Fruit fly (Drosophila melanogaster): Measurements from ENCODE around the gene Hml.
A peak's percentile ranks its signal among the peaks of the same experiment; 100 is the strongest.

The Hml gene

dm6 chr3L:13900635-13901034 lies 54.8 kb downstream of the Hml start:
- TF ChIP-seq CG2199 (GFP tag; IDR thresholded peaks at IDR 0.05) = peak; percentile 68; the same call in 1 of the 3 replicates
- peak; percentile 98 for TF ChIP-seq CG15601 (tag; optimal IDR thresholded peaks at IDR 0.05)
- peak; percentile 62 for TF ChIP-seq Med (GFP tag)
- peak; percentile 38 for TF ChIP-seq CG11504 (tag; optimal IDR thresholded peaks at IDR 0.05)
- no peak for TF ChIP-seq Hmr (GFP tag; optimal IDR thresholded peaks at IDR 0.05)

- no peak for TF ChIP-seq seq (GFP tag; IDR thresholded peaks at IDR 0.05)
- TF ChIP-seq nerfin-1 (tag; optimal IDR thresholded peaks at IDR 0.05) = no peak
- peak; percentile 30 for TF ChIP-seq CG17359 (tag; optimal IDR thresholded peaks at IDR 0.05)
- no peak for TF ChIP-seq pan (optimal IDR thresholded peaks at IDR 0.05)
- TF ChIP-seq pan (GFP tag; optimal IDR thresholded peaks at IDR 0.05 in 1 of 2, IDR thresholded peaks at IDR 0.05 in 1 of 2) = peak in 1 of 2 experiments; percentile 43
- TF ChIP-seq CG6654 (GFP tag; optimal IDR thresholded peaks at IDR 0.05) = no peak
- peak; percentile 37; the same call in 1 of the 3 replicates for TF ChIP-seq tgo (GFP tag; IDR thresholded peaks at IDR 0.05)
- peak; percentile 52 for TF ChIP-seq sug (tag; optimal IDR thresholded peaks at IDR 0.05)
- peak; percentile 35 for TF ChIP-seq Sox100B (GFP tag; optimal IDR thresholded peaks at IDR 0.05)
- peak; percentile 12 for TF ChIP-seq CG6683 (GFP tag; optimal IDR thresholded peaks at IDR 0.05)
- TF ChIP-seq CG2712 (tag; optimal IDR thresholded peaks at IDR 0.05) = peak; percentile 37
- no peak for TF ChIP-seq CG4730 (GFP tag; IDR thresholded peaks at IDR 0.05)
- TF ChIP-seq shn (GFP tag; optimal IDR thresholded peaks at IDR 0.05) = no peak
- peak; percentile 38 for TF ChIP-seq Ets65A (GFP tag)
- peak; percentile 39; the same call in 1 of the 3 replicates for TF ChIP-seq CG17361 (GFP tag; IDR thresholded peaks at IDR 0.05)
- peak; percentile 31; the same call in 1 of the 2 replicates for TF ChIP-seq CG3847 (GFP tag; IDR thresholded peaks at IDR 0.05)
- peak; percentile 51 for TF ChIP-seq sob (GFP tag; IDR thresholded peaks at IDR 0.05)
- no peak for TF ChIP-seq gsb-n (tag; optimal IDR thresholded peaks at IDR 0.05)
- TF ChIP-seq CoRest (tag; optimal IDR thresholded peaks at IDR 0.05) = peak; percentile 56
- TF ChIP-seq CG17612 (GFP tag; IDR thresholded peaks at IDR 0.05) = no peak
- no peak for TF ChIP-seq CG11560 (tag; IDR thresholded peaks at IDR 0.05)
- no peak for TF ChIP-seq pros (GFP tag; optimal IDR thresholded peaks at IDR 0.05)
- TF ChIP-seq Med (GFP tag) = peak; percentile 54
- TF ChIP-seq kni (GFP tag; optimal IDR thresholded peaks at IDR 0.05) = no peak
- no peak for TF ChIP-seq Awh (GFP tag; IDR thresholded peaks at IDR 0.05)
- TF ChIP-seq CG8944 (GFP tag; optimal IDR thresholded peaks at IDR 0.05) = no peak
- peak; percentile 6 for TF ChIP-seq CG10209 (GFP tag; optimal IDR thresholded peaks at IDR 0.05)
- TF ChIP-seq knrl (GFP tag; IDR thresholded peaks at IDR 0.05; ENCODE audit: partially characterized antibody) = no peak
- no peak for TF ChIP-seq Fer2 (tag; optimal IDR thresholded peaks at IDR 0.05)
- no peak for TF ChIP-seq CG13624 (GFP tag; optimal IDR thresholded peaks at IDR 0.05)
- no peak for TF ChIP-seq CG30431 (GFP tag; optimal IDR thresholded peaks at IDR 0.05)
- TF ChIP-seq trem (tag; optimal IDR thresholded peaks at IDR 0.05) = no peak
- no peak for TF ChIP-seq Eip74EF (GFP tag; optimal IDR thresholded peaks at IDR 0.05)
- no peak for TF ChIP-seq cg (GFP tag; optimal IDR thresholded peaks at IDR 0.05)
- no peak for TF ChIP-seq gfzf (GFP tag; optimal IDR thresholded peaks at IDR 0.05)
- TF ChIP-seq tap (tag; optimal IDR thresholded peaks at IDR 0.05) = peak; percentile 9
- peak; percentile 64 for TF ChIP-seq CG11695 (GFP tag; IDR thresholded peaks at IDR 0.05)
- no peak for TF ChIP-seq CG3407 (GFP tag; optimal IDR thresholded peaks at IDR 0.05)
- TF ChIP-seq HHEX (GFP tag; optimal IDR thresholded peaks at IDR 0.05) = peak; percentile 16
- peak; percentile 1 for TF ChIP-seq org-1 (GFP tag; optimal IDR thresholded peaks at IDR 0.05)
- TF ChIP-seq CG12299 (tag; optimal IDR thresholded peaks at IDR 0.05) = peak; percentile 69
- peak; percentile 81 for TF ChIP-seq CG18599 (GFP tag; optimal IDR thresholded peaks at IDR 0.05)
- TF ChIP-seq Meics (GFP tag; optimal IDR thresholded peaks at IDR 0.05) = peak; percentile 54
Observed at dm6 chr3L:13903186-13904020, 57.5 kb downstream of the Hml start, which contains the start of gene dysc. Gene dysc, minus strand, starts transcription at chr3L:13903236.
